Worm (Caenorhabditis elegans) whole organism, early embryonic: Measurements from ENCODE around the gene mmcm-1.

ENCODE experiments used
- B0310.2 ChIP-seq: sonication (generic microtip); optimal IDR thresholded peaks from 2 replicates; lab custom pipeline; 2016; ENCODE audit warnings: mild to moderate bottlenecking, missing genetic modification characterization, missing compliant biosample characterization
- F13C5.2 ChIP-seq: sonication (generic microtip); optimal IDR thresholded peaks from 2 replicates; lab custom pipeline; 2017; ENCODE audit warnings: mild to moderate bottlenecking, missing genetic modification characterization, inconsistent platforms, missing compliant biosample characterization
- aly-1 ChIP-seq: sonication (generic microtip); optimal IDR thresholded peaks from 2 replicates; lab custom pipeline; 2016; ENCODE audit warnings: missing genetic modification characterization, missing compliant biosample characterization
- ama-1 ChIP-seq: fragments of 150-350 bp; optimal IDR thresholded peaks from 2 replicates; lab custom pipeline; 2014
- ceh-13 ChIP-seq: fragments of 200-800 bp; sonication (Bioruptor generic); optimal IDR thresholded peaks from 2 replicates; lab custom pipeline; 2018; ENCODE audit warnings: mild to moderate bottlenecking, missing genetic modification characterization, missing compliant biosample characterization
- ceh-36 ChIP-seq: sonication (generic microtip); optimal IDR thresholded peaks from 2 replicates; lab custom pipeline; 2016; ENCODE audit warnings: missing genetic modification characterization, inconsistent platforms, missing compliant biosample characterization
- ets-7 ChIP-seq: sonication (generic microtip); optimal IDR thresholded peaks from 2 replicates; lab custom pipeline; 2016; ENCODE audit warnings: missing genotype, missing genetic modification characterization, missing compliant biosample characterization
- flt-1 ChIP-seq: fragments of 200-800 bp; sonication (Bioruptor generic); IDR thresholded peaks from 2 replicates; pipeline ENCODE4 v1.3.6; 2022; ENCODE audit warnings: missing genetic modification characterization, missing compliant biosample characterization
- hmbx-1 ChIP-seq: sonication (generic microtip); optimal IDR thresholded peaks from 2 replicates; lab custom pipeline; 2016; ENCODE audit warnings: mild to moderate bottlenecking, missing genetic modification characterization, missing compliant biosample characterization
- hmg-4 ChIP-seq: fragments of 200-800 bp; sonication (Bioruptor generic); optimal IDR thresholded peaks from 2 replicates; lab custom pipeline; 2018; ENCODE audit warnings: mild to moderate bottlenecking, missing genetic modification characterization, missing compliant biosample characterization
- hnd-1 ChIP-seq: sonication (generic microtip); optimal IDR thresholded peaks from 2 replicates; lab custom pipeline; 2016; ENCODE audit warnings: missing genetic modification characterization, missing compliant biosample characterization
- pes-1 ChIP-seq: fragments of 200-800 bp; sonication (Bioruptor generic); IDR thresholded peaks from 2 replicates; pipeline ENCODE4 v1.3.6; 2022; ENCODE audit warnings: missing genetic modification reagents, missing genetic modification characterization, missing compliant biosample characterization
- scrt-1 ChIP-seq: fragments of 200-800 bp; sonication (Bioruptor generic); IDR thresholded peaks from 2 replicates; pipeline ENCODE4 v1.3.6; 2022; ENCODE audit warnings: missing genetic modification characterization, missing compliant biosample characterization
- sea-1 ChIP-seq: fragments of 200-800 bp; sonication (Bioruptor generic); conservative IDR thresholded peaks from 2 replicates; pipeline ENCODE4 v1.3.6; 2022; ENCODE audit warnings: missing genetic modification characterization, missing compliant biosample characterization
- tbx-11 ChIP-seq: fragments of 200-800 bp; sonication (Bioruptor generic); IDR thresholded peaks from 2 replicates; pipeline ENCODE4 v1.3.6; 2022; ENCODE audit warnings: missing genetic modification characterization, missing compliant biosample characterization
- tbx-37 ChIP-seq: fragments of 200-800 bp; sonication (Bioruptor generic); conservative IDR thresholded peaks from 2 replicates; pipeline ENCODE4 v1.3.6; 2022; ENCODE audit warnings: missing genetic modification reagents, missing genetic modification characterization, missing compliant biosample characterization
- tra-4 ChIP-seq: sonication (generic microtip); optimal IDR thresholded peaks from 2 replicates; lab custom pipeline; 2017; ENCODE audit warnings: missing genetic modification characterization, missing compliant biosample characterization

Gene mmcm-1

ce11 chrIII:3907587-3907986, at the start of gene mmcm-1:
mmcm-1 (minus strand) TSS chrIII:3907687.
- TF ChIP-seq aly-1 (tag; lab: Kevin White, UChicago) (no peak), ama-1 (lab: Kevin White, UChicago) (no peak), ceh-36 (tag; lab: Kevin White, UChicago) (no peak), hmbx-1 (tag; lab: Kevin White, UChicago) (no peak), tbx-37 (GFP tag; lab: Robert Waterston, UW) (no peak), hmg-4 (GFP tag; lab: Kevin White, UChicago) (no peak), hnd-1 (tag; lab: Kevin White, UChicago) (no peak), tra-4 (tag; lab: Kevin White, UChicago) (no peak), B0310.2 (tag; lab: Kevin White, UChicago) (no peak), F13C5.2 (tag; lab: Kevin White, UChicago) (no peak), scrt-1 (GFP tag; lab: Robert Waterston, UW) (no peak), tbx-11 (GFP tag; lab: Robert Waterston, UW) (no peak), ceh-13 (GFP tag; lab: Kevin White, UChicago) (no peak), pes-1 (GFP tag; lab: Robert Waterston, UW) (no peak), flt-1 (no peak), sea-1 (GFP tag; lab: Robert Waterston, UW) (no peak), ets-7 (tag; lab: Kevin White, UChicago) (no peak)

DNA sequence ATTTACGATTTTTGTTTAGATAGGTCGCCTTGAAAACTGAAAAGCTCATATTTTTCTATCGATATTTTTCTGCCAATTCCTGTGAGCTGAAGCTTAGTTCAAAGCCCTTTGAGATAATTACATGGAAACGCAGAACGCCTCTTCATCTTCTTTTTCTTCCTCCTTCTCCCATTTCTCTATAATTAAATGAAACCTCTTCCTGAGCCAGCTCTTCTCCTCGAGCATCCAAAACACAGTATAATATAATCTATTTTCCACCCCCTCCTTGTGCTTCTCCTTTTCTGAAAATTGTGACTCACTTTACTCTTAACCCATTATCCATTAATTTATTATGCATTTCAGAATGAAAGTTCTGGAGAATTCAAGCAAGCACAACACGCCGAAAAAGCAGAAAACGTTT, 48.8 kb upstream of the mmcm-1 start, which contains the start of gene F37A8.5:
F37A8.5 (plus strand) TSS at position 332 of the 400 bp plus-strand sequence.
- no peak for TF ChIP-seq hmg-4 (GFP tag; lab: Kevin White, UChicago)

DNA sequence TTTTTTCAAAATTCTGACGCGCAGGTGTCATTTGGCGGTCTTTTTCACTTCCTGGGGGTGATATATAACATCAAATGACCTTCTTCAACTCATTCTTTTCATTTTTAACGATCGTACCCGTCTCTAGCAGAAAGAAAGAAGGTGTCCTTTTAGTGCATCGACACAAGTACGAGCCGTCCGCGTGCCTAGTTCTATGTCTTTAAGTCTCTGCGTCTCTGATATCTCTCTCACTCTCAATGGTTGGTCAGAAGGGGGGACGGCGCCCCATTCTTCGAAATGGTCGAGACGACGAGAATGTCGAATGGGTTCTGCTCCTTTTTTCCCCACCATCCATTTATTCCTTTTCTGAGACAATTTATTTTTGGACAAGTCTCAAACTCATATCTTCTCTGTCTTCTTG, 48.2 kb upstream of the mmcm-1 start:
- TF ChIP-seq scrt-1 (GFP tag; lab: Robert Waterston, UW) (no peak), hmg-4 (GFP tag; lab: Kevin White, UChicago) (no peak), aly-1 (tag; lab: Kevin White, UChicago) (no peak), sea-1 (GFP tag; lab: Robert Waterston, UW) (no peak), tbx-11 (GFP tag; lab: Robert Waterston, UW) (no peak), F13C5.2 (tag; lab: Kevin White, UChicago) (no peak), ceh-13 (GFP tag; lab: Kevin White, UChicago) (no peak), tra-4 (tag; lab: Kevin White, UChicago) (no peak), hmbx-1 (tag; lab: Kevin White, UChicago) (no peak), tbx-37 (GFP tag; lab: Robert Waterston, UW) (no peak), ama-1 (lab: Kevin White, UChicago) (no peak), B0310.2 (tag; lab: Kevin White, UChicago) (no peak), ets-7 (tag; lab: Kevin White, UChicago) (no peak), hnd-1 (tag; lab: Kevin White, UChicago) (no peak), pes-1 (GFP tag; lab: Robert Waterston, UW) (no peak)

ce11 chrIII:3954828-3955227, 47.3 kb upstream of the mmcm-1 start:
- TF ChIP-seq sea-1 (GFP tag; lab: Robert Waterston, UW): no peak
- no peak for TF ChIP-seq scrt-1 (GFP tag; lab: Robert Waterston, UW)
- TF ChIP-seq tbx-37 (GFP tag; lab: Robert Waterston, UW): no peak
- no peak for TF ChIP-seq B0310.2 (tag; lab: Kevin White, UChicago)
- TF ChIP-seq ceh-36 (tag; lab: Kevin White, UChicago): no peak
- no peak for TF ChIP-seq hmbx-1 (tag; lab: Kevin White, UChicago)
- TF ChIP-seq tbx-11 (GFP tag; lab: Robert Waterston, UW): no peak
- no peak for TF ChIP-seq ets-7 (tag; lab: Kevin White, UChicago)
- no peak for TF ChIP-seq ceh-13 (GFP tag; lab: Kevin White, UChicago)
- TF ChIP-seq ama-1 (lab: Kevin White, UChicago): no peak

DNA sequence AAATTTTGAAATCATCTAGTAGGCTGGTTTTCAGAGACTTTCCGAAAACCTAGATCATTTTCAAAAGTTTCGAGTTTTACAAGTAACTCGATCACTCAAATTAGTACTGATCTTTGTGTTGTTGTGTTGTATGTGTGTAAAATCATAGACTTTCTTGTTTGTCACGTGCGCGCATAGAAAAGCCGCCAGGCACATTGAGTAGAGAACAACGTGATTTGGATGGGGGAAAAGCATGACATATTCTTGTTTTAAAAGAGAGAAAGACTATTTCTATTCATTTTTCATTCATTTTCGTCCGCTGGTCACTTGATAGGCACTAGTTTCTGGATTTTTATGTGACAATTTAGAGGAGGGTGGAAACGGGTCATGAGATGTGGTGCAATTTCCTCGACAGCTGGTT, 46.7 kb upstream of the mmcm-1 start:
- TF ChIP-seq F13C5.2 (tag; lab: Kevin White, UChicago) (no peak), ceh-36 (tag; lab: Kevin White, UChicago) (no peak), ets-7 (tag; lab: Kevin White, UChicago) (no peak), pes-1 (GFP tag; lab: Robert Waterston, UW) (no peak), hmg-4 (GFP tag; lab: Kevin White, UChicago) (no peak)

DNA sequence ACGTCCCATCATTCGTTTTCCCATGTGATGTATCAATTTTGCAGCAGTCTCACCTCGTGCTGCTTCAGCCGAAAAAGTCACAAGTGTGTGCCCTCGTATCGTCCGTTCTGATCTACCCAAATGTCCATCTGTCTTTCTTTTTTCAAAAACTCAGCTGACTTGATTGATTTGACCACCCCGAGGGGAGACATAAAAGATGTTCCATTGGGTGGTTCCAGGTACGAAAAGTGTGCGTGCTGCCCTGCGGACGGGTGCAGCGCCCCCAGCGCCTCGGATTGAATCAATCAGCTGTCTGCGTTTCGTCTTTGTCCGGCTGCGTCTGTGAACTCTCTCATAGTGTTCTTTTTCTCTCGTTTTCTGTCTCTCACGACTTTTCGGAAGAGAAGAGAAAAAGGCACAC, 45.7 kb upstream of the mmcm-1 start:
- TF ChIP-seq tbx-11 (GFP tag; lab: Robert Waterston, UW) (no peak), hmbx-1 (tag; lab: Kevin White, UChicago) (no peak), ceh-13 (GFP tag; lab: Kevin White, UChicago) (no peak), flt-1 (no peak)

DNA sequence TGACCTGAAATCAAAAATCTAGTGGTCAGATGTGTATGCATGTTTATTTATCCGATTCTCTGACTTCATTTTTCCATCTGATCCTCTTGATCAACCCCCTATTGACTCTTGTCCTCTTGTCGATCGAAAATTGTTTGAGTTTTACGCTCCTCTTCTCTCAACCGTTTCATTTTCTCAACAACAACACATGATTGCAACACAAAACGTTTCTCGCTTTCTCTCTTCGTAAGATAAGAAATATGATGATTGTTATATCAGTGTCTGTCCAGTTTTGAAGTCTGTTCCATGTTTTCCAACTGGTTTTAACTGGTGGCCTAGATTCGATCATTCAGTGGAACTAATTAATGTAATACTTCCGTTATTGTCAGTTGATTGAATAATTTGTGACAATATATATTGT, 44.6 kb upstream of the mmcm-1 start:
- TF ChIP-seq hmbx-1 (tag; lab: Kevin White, UChicago) (no peak), tra-4 (tag; lab: Kevin White, UChicago) (no peak), B0310.2 (tag; lab: Kevin White, UChicago) (no peak), ama-1 (lab: Kevin White, UChicago) (no peak), aly-1 (tag; lab: Kevin White, UChicago) (no peak)

DNA sequence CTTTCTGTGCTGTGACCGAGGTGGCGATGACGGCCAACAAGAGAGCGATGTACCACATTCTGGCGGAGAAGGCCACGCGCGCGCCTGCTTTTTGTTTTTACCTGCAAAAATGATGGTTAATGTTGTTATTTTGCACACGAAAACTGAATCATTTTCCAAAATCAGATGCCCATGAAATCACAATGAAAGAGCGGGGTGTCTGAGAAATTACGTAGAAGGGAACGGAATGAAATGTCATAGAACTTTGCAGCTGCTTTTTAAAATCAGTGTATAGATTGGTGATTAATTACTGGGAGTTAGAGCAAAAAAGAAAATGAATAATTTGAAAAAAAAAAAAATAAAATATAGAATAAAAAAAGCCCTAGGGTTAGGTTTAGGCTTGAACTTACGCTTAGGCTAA, 28.3 kb upstream of the mmcm-1 start, which contains the start of gene npl-10:
npl-10 (minus strand) TSS at position 101 of the 400 bp plus-strand sequence.
- TF ChIP-seq ceh-36 (tag; lab: Kevin White, UChicago) (no peak), ets-7 (tag; lab: Kevin White, UChicago) (no peak), aly-1 (tag; lab: Kevin White, UChicago) (no peak), hmg-4 (GFP tag; lab: Kevin White, UChicago) (no peak), ama-1 (lab: Kevin White, UChicago) (no peak), scrt-1 (GFP tag; lab: Robert Waterston, UW) (no peak), F13C5.2 (tag; lab: Kevin White, UChicago) (no peak), tbx-11 (GFP tag; lab: Robert Waterston, UW) (no peak), hnd-1 (tag; lab: Kevin White, UChicago) (no peak), tbx-37 (GFP tag; lab: Robert Waterston, UW) (no peak), sea-1 (GFP tag; lab: Robert Waterston, UW) (no peak), B0310.2 (tag; lab: Kevin White, UChicago) (no peak), pes-1 (GFP tag; lab: Robert Waterston, UW) (no peak), ceh-13 (GFP tag; lab: Kevin White, UChicago) (no peak)
